Fruit fly (Drosophila melanogaster): Measurements from ENCODE around the gene Toll-9.

Gene Toll-9

DNA sequence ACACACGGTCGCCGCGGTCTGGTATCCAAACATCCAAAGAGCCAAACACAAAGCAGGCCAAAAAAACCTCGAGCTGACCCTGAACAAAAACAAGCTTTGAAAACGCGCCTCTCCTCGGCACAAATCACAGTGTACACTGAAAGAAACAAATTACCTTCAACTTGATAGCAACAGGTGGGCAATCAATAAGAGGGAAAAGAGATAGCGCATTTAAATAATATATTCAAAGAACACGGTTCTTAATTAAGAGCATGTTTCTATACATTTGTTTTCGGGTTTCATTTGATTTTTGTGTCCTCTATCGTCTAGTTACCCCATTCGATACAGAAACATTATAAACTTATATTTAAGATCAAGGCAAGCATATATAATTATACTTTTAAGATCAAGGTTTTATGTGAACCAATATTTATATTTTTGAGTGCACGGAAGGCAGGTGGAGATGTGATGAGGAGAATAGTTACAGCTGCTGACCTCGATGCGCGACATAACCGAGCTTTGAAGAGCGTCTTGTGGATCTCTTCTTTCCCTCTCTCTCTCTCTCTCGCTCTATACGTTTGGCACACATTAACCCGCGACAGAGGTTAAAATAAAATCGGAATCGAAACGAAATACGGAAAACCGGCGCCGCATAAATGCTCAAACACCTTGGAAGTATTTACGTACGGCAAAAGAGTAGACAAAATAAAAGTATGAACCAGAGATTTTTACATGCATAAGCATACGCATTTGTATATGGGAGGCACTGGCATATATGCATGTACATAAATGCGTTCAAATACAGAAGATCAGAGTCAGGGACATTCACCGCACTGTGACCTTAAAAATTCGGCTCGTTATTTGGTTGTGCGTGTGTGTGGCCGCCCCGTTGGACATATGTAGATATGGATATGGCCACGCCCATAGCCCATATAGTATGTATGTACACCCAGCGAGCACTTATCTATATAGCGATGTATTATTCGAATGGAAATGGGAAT is 32.0 kb upstream of the Toll-9 start (continued):
- TF ChIP-seq amos (GFP tag; IDR thresholded peaks at IDR 0.05; ENCODE audit: partially characterized antibody) (no peak), HLH54F (GFP tag; optimal IDR thresholded peaks at IDR 0.05) (peak; percentile 65), CG12236 (GFP tag; optimal IDR thresholded peaks at IDR 0.05) (peak; percentile 45), CG1832 (GFP tag; optimal IDR thresholded peaks at IDR 0.05) (peak; percentile 38), CG11696 (GFP tag; IDR thresholded peaks at IDR 0.05) (peak; percentile 66), CG15011 (GFP tag; optimal IDR thresholded peaks at IDR 0.05) (peak; percentile 70), gro (GFP tag; optimal IDR thresholded peaks at IDR 0.05) (peak; percentile 79), CG17361 (GFP tag; IDR thresholded peaks at IDR 0.05) (peak; percentile 93), stc (GFP tag; IDR thresholded peaks at IDR 0.05) (peak; percentile 74), Fer1 (GFP tag; optimal IDR thresholded peaks at IDR 0.05) (peak; percentile 85), aop (GFP tag; IDR thresholded peaks at IDR 0.05) (no peak), pan (optimal IDR thresholded peaks at IDR 0.05) (no peak), pan (GFP tag; optimal IDR thresholded peaks at IDR 0.05 in 1 of 2, IDR thresholded peaks at IDR 0.05 in 1 of 2) (peak in 1 of 2 experiments; percentile 73), Eip74EF (GFP tag; optimal IDR thresholded peaks at IDR 0.05) (peak in 1 of 2 experiments; percentile 88), bbx (GFP tag; IDR thresholded peaks at IDR 0.05; ENCODE audit: partially characterized antibody) (no peak), CG1529 (GFP tag; optimal IDR thresholded peaks at IDR 0.05) (peak; percentile 86), ap (GFP tag; IDR thresholded peaks at IDR 0.05) (peak; percentile 50)

DNA sequence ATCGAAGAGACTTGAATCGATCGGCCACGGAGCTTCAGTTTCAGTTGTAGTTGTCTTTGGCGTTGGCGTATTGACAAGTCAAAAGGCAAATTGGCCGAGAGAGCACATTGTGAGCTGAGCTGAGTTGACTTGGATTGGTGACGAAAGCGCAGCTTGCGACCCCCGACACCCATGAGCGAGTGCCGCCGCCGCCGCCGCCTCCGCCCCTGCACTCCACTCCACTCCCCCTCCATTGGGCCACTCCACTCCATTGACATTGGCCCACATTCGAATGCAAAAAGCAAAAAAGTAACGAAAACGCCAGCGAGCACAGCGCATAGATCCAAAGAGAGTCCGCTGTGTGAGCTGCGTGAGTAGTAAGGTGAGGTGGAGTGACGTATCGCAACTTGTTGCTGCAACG is 31.2 kb upstream of the Toll-9 start:
- TF ChIP-seq tgo (GFP tag; IDR thresholded peaks at IDR 0.05) (no peak), HLH3B (GFP tag; IDR thresholded peaks at IDR 0.05) (0 out of 2 replicates have a peak, but pooled peaks have one; percentile 6), eve (GFP tag; optimal IDR thresholded peaks at IDR 0.05) (no peak), Dad (GFP tag; optimal IDR thresholded peaks at IDR 0.05) (no peak), az2 (GFP tag; optimal IDR thresholded peaks at IDR 0.05) (no peak), hbn (GFP tag; IDR thresholded peaks at IDR 0.05; ENCODE audit: partially characterized antibody) (0 out of 2 replicates have a peak, but pooled peaks have one; percentile 29), Gsc (GFP tag; IDR thresholded peaks at IDR 0.05) (no peak), ftz-f1 (GFP tag; optimal IDR thresholded peaks at IDR 0.05) (no peak), NfI (GFP tag; optimal IDR thresholded peaks at IDR 0.05) (no peak), vfl (GFP tag; optimal IDR thresholded peaks at IDR 0.05) (no peak), Camta (GFP tag; optimal IDR thresholded peaks at IDR 0.05) (no peak), ara (GFP tag; IDR thresholded peaks at IDR 0.05) (no peak), chinmo (GFP tag; IDR thresholded peaks at IDR 0.05; ENCODE audit: partially characterized antibody) (peak; percentile 94; the same call in 2 of the 4 replicates), klu (GFP tag; IDR thresholded peaks at IDR 0.05) (no peak), CG15011 (GFP tag; optimal IDR thresholded peaks at IDR 0.05) (no peak), gce (GFP tag; IDR thresholded peaks at IDR 0.05) (no peak), CG31388 (GFP tag; optimal IDR thresholded peaks at IDR 0.05) (no peak), tup (GFP tag; optimal IDR thresholded peaks at IDR 0.05) (no peak), Lim3 (GFP tag; IDR thresholded peaks at IDR 0.05) (no peak), CG3838 (GFP tag; optimal IDR thresholded peaks at IDR 0.05) (no peak), Ptx1 (GFP tag; IDR thresholded peaks at IDR 0.05) (no peak), BtbVII (GFP tag; optimal IDR thresholded peaks at IDR 0.05) (no peak), CG10321 (GFP tag; IDR thresholded peaks at IDR 0.05) (no peak), CG15479 (GFP tag; optimal IDR thresholded peaks at IDR 0.05) (no peak), CG18476 (GFP tag; optimal IDR thresholded peaks at IDR 0.05) (no peak), Mad (GFP tag; optimal IDR thresholded peaks at IDR 0.05) (no peak), bowl (GFP tag; IDR thresholded peaks at IDR 0.05) (no peak), CG12942 (GFP tag; optimal IDR thresholded peaks at IDR 0.05) (no peak), CG10959 (GFP tag; IDR thresholded peaks at IDR 0.05) (no peak), CG10366 (GFP tag; IDR thresholded peaks at IDR 0.05) (no peak), CG31224 (GFP tag; IDR thresholded peaks at IDR 0.05) (no peak), oc (tag; optimal IDR thresholded peaks at IDR 0.05) (no peak), CG5180 (GFP tag; optimal IDR thresholded peaks at IDR 0.05) (no peak)

Measured in whole organism, embryonic.